Worm (Caenorhabditis elegans): Measurements from ENCODE around the gene nhr-36.

ce11 chrV:9262708-9263107 is 1.3 kb upstream of the nhr-36 start:
- TF ChIP-seq nhr-12 (tag; optimal IDR thresholded peaks at IDR 0.05) (no peak), ceh-28 (tag; optimal IDR thresholded peaks at IDR 0.05) (no peak), fkh-10 (GFP tag; optimal IDR thresholded peaks at IDR 0.05) (no peak), fos-1 (tag; optimal IDR thresholded peaks at IDR 0.05) (no peak), skn-1 (tag; optimal IDR thresholded peaks at IDR 0.05) (no peak), fkh-2 (tag; optimal IDR thresholded peaks at IDR 0.05) (no peak), ZK546.5 (tag; optimal IDR thresholded peaks at IDR 0.05) (no peak), nfya-1 (tag; optimal IDR thresholded peaks at IDR 0.05; ENCODE audit: insufficient read depth) (no peak), ama-1 (optimal IDR thresholded peaks at IDR 0.05) (no peak), ceh-9 (tag; optimal IDR thresholded peaks at IDR 0.05) (no peak), nhr-28 (tag; optimal IDR thresholded peaks at IDR 0.05) (no peak), elt-3 (tag; optimal IDR thresholded peaks at IDR 0.05) (no peak), nhr-76 (tag; optimal IDR thresholded peaks at IDR 0.05) (no peak)

Measured in whole organism, L3 larva.